Fruit fly (Drosophila melanogaster) whole organism, embryonic: Measurements from ENCODE around the gene vkg.

ENCODE experiments used
- CG10209 ChIP-seq: fragments of 200-800 bp; sonication (Bioruptor generic); optimal IDR thresholded peaks from 3 replicates; lab custom pipeline; 2017; ENCODE audit warnings: missing biosample characterization, mild to moderate bottlenecking, missing genetic modification characterization, missing genetic modification reagents
- CG10267 ChIP-seq: fragments of 200-800 bp; sonication (Bioruptor generic); optimal IDR thresholded peaks from 2 replicates; lab custom pipeline; 2018; ENCODE audit warnings: missing biosample characterization, mild to moderate bottlenecking, missing genetic modification characterization, moderate library complexity
- CG11695 ChIP-seq: fragments of 200-800 bp; sonication (Bioruptor generic); IDR thresholded peaks from 3 replicates; pipeline ENCODE4 v1.3.6; 2022; ENCODE audit warnings: missing biosample characterization, missing genetic modification characterization
- CG12391 ChIP-seq: fragments of 200-800 bp; sonication (Bioruptor generic); optimal IDR thresholded peaks from 3 replicates; lab custom pipeline; 2018; ENCODE audit warnings: missing biosample characterization, mild to moderate bottlenecking, missing genetic modification characterization, moderate library complexity
- CG13894 ChIP-seq: fragments of 200-800 bp; sonication (Bioruptor generic); optimal IDR thresholded peaks from 3 replicates; lab custom pipeline; 2018; ENCODE audit warnings: missing biosample characterization, mild to moderate bottlenecking, missing genetic modification characterization, moderate library complexity
- CG14667 ChIP-seq: fragments of 200-800 bp; sonication (Bioruptor generic); IDR thresholded peaks from 2 replicates; pipeline ENCODE4 v1.3.6; 2022; ENCODE audit warnings: missing biosample characterization, missing genetic modification characterization
- CG15696 ChIP-seq: fragments of 200-800 bp; sonication (Bioruptor generic); optimal IDR thresholded peaks from 2 replicates; lab custom pipeline; 2019; ENCODE audit warnings: missing biosample characterization, mild to moderate bottlenecking, missing genetic modification characterization, moderate library complexity
- CG1647 ChIP-seq: fragments of 200-800 bp; sonication (Bioruptor generic); optimal IDR thresholded peaks from 3 replicates; lab custom pipeline; 2016; ENCODE audit warnings: missing biosample characterization, missing genetic modification characterization
- CG17385 ChIP-seq: fragments of 200-800 bp; sonication (Bioruptor generic); optimal IDR thresholded peaks from 3 replicates; lab custom pipeline; 2018; ENCODE audit warnings: missing biosample characterization, mild to moderate bottlenecking, missing genetic modification characterization
- CG32532 ChIP-seq: fragments of 200-800 bp; sonication (Bioruptor generic); IDR thresholded peaks from 2 replicates; pipeline ENCODE4 v1.3.6; 2022; ENCODE audit warnings: missing biosample characterization, missing genetic modification characterization
- CG32767 ChIP-seq: fragments of 200-800 bp; sonication (Bioruptor generic); IDR thresholded peaks from 2 replicates; pipeline ENCODE4 v1.3.6; 2022; ENCODE audit warnings: missing biosample characterization, missing genetic modification characterization
- CG3407 ChIP-seq: fragments of 200-800 bp; sonication (Bioruptor generic); optimal IDR thresholded peaks from 2 replicates; lab custom pipeline; 2018; ENCODE audit warnings: missing biosample characterization, mild to moderate bottlenecking, missing genetic modification characterization
- CG5953 ChIP-seq: fragments of 200-800 bp; sonication (Bioruptor generic); IDR thresholded peaks from 2 replicates; pipeline ENCODE4 v1.3.6; 2022; ENCODE audit warnings: missing biosample characterization, missing genetic modification characterization
- CG6175 ChIP-seq: fragments of 200-800 bp; sonication (Bioruptor generic); IDR thresholded peaks from 3 replicates; pipeline ENCODE4 v1.3.6; 2022; ENCODE audit warnings: missing biosample characterization, missing genetic modification characterization
- CG8944 ChIP-seq: fragments of 200-800 bp; sonication (Bioruptor generic); optimal IDR thresholded peaks from 3 replicates; lab custom pipeline; 2016; ENCODE audit warnings: missing biosample characterization, missing genetic modification characterization
- D19B ChIP-seq: fragments of 200-800 bp; sonication (Bioruptor generic); optimal IDR thresholded peaks from 2 replicates; lab custom pipeline; 2017; ENCODE audit warnings: missing biosample characterization, mild to moderate bottlenecking, missing genetic modification characterization
- Deaf1 ChIP-seq: fragments of 200-800 bp; optimal IDR thresholded peaks from 3 replicates; lab custom pipeline; 2019; ENCODE audit warnings: missing biosample characterization, mild to moderate bottlenecking, missing genetic modification characterization, moderate library complexity
- Dref ChIP-seq: fragments of 200-800 bp; sonication (Bioruptor generic); IDR thresholded peaks from 2 replicates; pipeline ENCODE4 v1.3.6; 2022; ENCODE audit warnings: missing biosample characterization, missing genetic modification characterization
- Ets65A ChIP-seq: fragments of 200-800 bp; sonication (Bioruptor generic); peaks from one replicate; lab custom pipeline; 2016; ENCODE audit warnings: missing biosample characterization, missing genetic modification characterization
- Ets97D ChIP-seq: fragments of 200-800 bp; sonication (Bioruptor generic); optimal IDR thresholded peaks from 3 replicates; lab custom pipeline; 2016; ENCODE audit warnings: missing biosample characterization, missing genetic modification characterization
- HLH3B ChIP-seq: fragments of 200-800 bp; sonication (Bioruptor generic); IDR thresholded peaks from 2 replicates; pipeline ENCODE4 v1.3.6; 2022; ENCODE audit warnings: missing biosample characterization, missing genetic modification characterization
- Hand ChIP-seq: fragments of 200-800 bp; sonication (Bioruptor generic); optimal IDR thresholded peaks from 2 replicates; lab custom pipeline; 2017; ENCODE audit warnings: mild to moderate bottlenecking, missing biosample characterization, missing genetic modification reagents, missing genetic modification characterization
- Hr3 ChIP-seq: fragments of 200-800 bp; sonication (Bioruptor generic); optimal IDR thresholded peaks from 3 replicates; lab custom pipeline; 2016; ENCODE audit warnings: missing biosample characterization, missing genetic modification characterization
- Hr39 ChIP-seq: fragments of >200 bp; optimal IDR thresholded peaks from 2 replicates; lab custom pipeline; 2017
- Mes4 ChIP-seq: fragments of 200-800 bp; sonication (Bioruptor generic); optimal IDR thresholded peaks from 2 replicates; lab custom pipeline; 2016; ENCODE audit warnings: missing biosample characterization, missing genetic modification characterization
- NFAT ChIP-seq: fragments of 200-800 bp; sonication (Bioruptor generic); IDR thresholded peaks from 2 replicates; pipeline ENCODE4 v1.3.6; 2022; ENCODE audit warnings: missing biosample characterization, missing genetic modification characterization
- Oaz ChIP-seq: fragments of 200-800 bp; sonication (Bioruptor generic); IDR thresholded peaks from 2 replicates; pipeline ENCODE4 v1.3.6; 2022; ENCODE audit warnings: missing biosample characterization, missing genetic modification characterization
- Optix ChIP-seq: fragments of 200-800 bp; sonication (Bioruptor generic); IDR thresholded peaks from 3 replicates; pipeline ENCODE4 v1.3.6; 2022; ENCODE audit warnings: missing biosample characterization, missing genetic modification characterization
- Scr ChIP-seq: fragments of 200-800 bp; sonication (Bioruptor generic); IDR thresholded peaks from 2 replicates; pipeline ENCODE4 v1.3.6; 2022; ENCODE audit warnings: missing biosample characterization, missing genetic modification characterization; ENCODE audit not compliant: partially characterized antibody
- Sin3A ChIP-seq: fragments of >200 bp; optimal IDR thresholded peaks from 2 replicates; lab custom pipeline; 2018
- Sox102F ChIP-seq: fragments of 200-800 bp; sonication (Bioruptor generic); optimal IDR thresholded peaks from 2 replicates; lab custom pipeline; 2018; ENCODE audit warnings: missing biosample characterization, mild to moderate bottlenecking, missing genetic modification characterization, moderate library complexity
- amos ChIP-seq: fragments of 200-800 bp; sonication (Bioruptor generic); IDR thresholded peaks from 2 replicates; pipeline ENCODE4 v1.3.6; 2022; ENCODE audit warnings: missing biosample characterization, missing genetic modification characterization; ENCODE audit not compliant: partially characterized antibody
- br ChIP-seq: fragments of >200 bp; optimal IDR thresholded peaks from 2 replicates; lab custom pipeline; 2017
- chn ChIP-seq: fragments of 200-800 bp; sonication (Bioruptor generic); optimal IDR thresholded peaks from 2 replicates; lab custom pipeline; 2016; ENCODE audit warnings: missing biosample characterization, missing genetic modification characterization
- da ChIP-seq: fragments of 200-800 bp; sonication (Bioruptor generic); optimal IDR thresholded peaks from 2 replicates; lab custom pipeline; 2016; ENCODE audit warnings: missing biosample characterization, missing genetic modification characterization
- dmrt11E ChIP-seq: fragments of 200-800 bp; sonication (Bioruptor generic); optimal IDR thresholded peaks from 3 replicates; lab custom pipeline; 2018; ENCODE audit warnings: missing biosample characterization, mild to moderate bottlenecking, missing genetic modification characterization, moderate library complexity
- dpn ChIP-seq, 2 experiments: fragments of 200-800 bp; sonication (Bioruptor generic); optimal IDR thresholded peaks; 3 replicates each; lab custom pipeline; 2016; ENCODE audit warnings: missing biosample characterization in 2 of 2, missing genetic modification characterization in 2 of 2
- eve ChIP-seq, 2 experiments: fragments of >200 bp; optimal IDR thresholded peaks; 2 replicates each; lab custom pipeline; 2017; ENCODE audit warnings: missing biosample characterization in 2 of 2, missing genetic modification characterization in 2 of 2
- hbn ChIP-seq: fragments of 200-800 bp; sonication (Bioruptor generic); IDR thresholded peaks from 2 replicates; pipeline ENCODE4 v1.3.6; 2022; ENCODE audit warnings: missing biosample characterization, missing genetic modification characterization; ENCODE audit not compliant: partially characterized antibody
- jing ChIP-seq: fragments of 200-800 bp; sonication (Bioruptor generic); optimal IDR thresholded peaks from 2 replicates; lab custom pipeline; 2018; ENCODE audit warnings: missing biosample characterization, mild to moderate bottlenecking, missing genetic modification characterization
- kay ChIP-seq: fragments of 200-800 bp; sonication (Bioruptor generic); optimal IDR thresholded peaks from 2 replicates; lab custom pipeline; 2016; ENCODE audit warnings: missing biosample characterization, missing genetic modification characterization
- ken ChIP-seq: fragments of 200-800 bp; sonication (Bioruptor generic); IDR thresholded peaks from 3 replicates; pipeline ENCODE4 v1.3.6; 2022; ENCODE audit warnings: missing biosample characterization, missing genetic modification characterization
- oc ChIP-seq: fragments of 200-800 bp; sonication (Bioruptor generic); optimal IDR thresholded peaks from 2 replicates; lab custom pipeline; 2018; ENCODE audit warnings: missing biosample characterization, mild to moderate bottlenecking, missing genetic modification characterization, moderate library complexity
- org-1 ChIP-seq: fragments of 200-800 bp; sonication (Bioruptor generic); optimal IDR thresholded peaks from 2 replicates; lab custom pipeline; 2017; ENCODE audit warnings: missing biosample characterization, missing genetic modification characterization
- repo ChIP-seq: fragments of 200-800 bp; sonication (Bioruptor generic); optimal IDR thresholded peaks from 2 replicates; lab custom pipeline; 2016; ENCODE audit warnings: missing biosample characterization, missing genetic modification characterization
- sima ChIP-seq: fragments of 200-800 bp; sonication (Bioruptor generic); optimal IDR thresholded peaks from 2 replicates; lab custom pipeline; 2016; ENCODE audit warnings: missing biosample characterization, missing genetic modification characterization
- ssp ChIP-seq: fragments of 200-800 bp; sonication (Bioruptor generic); IDR thresholded peaks from 2 replicates; pipeline ENCODE4 v1.3.6; 2022; ENCODE audit warnings: missing biosample characterization, missing genetic modification characterization
- tgo ChIP-seq: fragments of 200-800 bp; sonication (Bioruptor generic); IDR thresholded peaks from 3 replicates; pipeline ENCODE4 v1.3.6; 2022; ENCODE audit warnings: missing biosample characterization, missing genetic modification characterization
- tin ChIP-seq: fragments of 200-800 bp; sonication (Bioruptor generic); optimal IDR thresholded peaks from 3 replicates; lab custom pipeline; 2016; ENCODE audit warnings: missing biosample characterization, missing genetic modification characterization
- vnd ChIP-seq: fragments of 200-800 bp; sonication (Bioruptor generic); IDR thresholded peaks from 3 replicates; pipeline ENCODE4 v1.3.6; 2022; ENCODE audit warnings: missing biosample characterization, missing genetic modification characterization; ENCODE audit not compliant: partially characterized antibody
- yki ChIP-seq: fragments of >200 bp; optimal IDR thresholded peaks from 3 replicates; lab custom pipeline; 2018

Gene vkg

dm6 chr2L:5070797-5071579 lies 43.0 kb upstream of the vkg start, which contains the start of gene RpL37A (continued):
- TF ChIP-seq Hand (GFP tag; lab: Kevin White, UChicago), result peak; percentile 24
- no peak for TF ChIP-seq yki
- peak; percentile 92 for TF ChIP-seq Mes4 (GFP tag; lab: Kevin White, UChicago)
- TF ChIP-seq CG14667, result no peak
- peak; percentile 37; the same call in 1 of the 2 replicates for TF ChIP-seq Scr
- TF ChIP-seq kay, result no peak
- TF ChIP-seq Hr39 (lab: Kevin White, UChicago), result no peak
- peak; percentile 49 for TF ChIP-seq CG8944 (GFP tag; lab: Kevin White, UChicago)
- TF ChIP-seq hbn (GFP tag; lab: Robert Waterston, UW), result peak; percentile 31; the same call in 1 of the 2 replicates
- TF ChIP-seq vnd, result no peak
- peak; percentile 69 for TF ChIP-seq CG5953 (GFP tag; lab: Robert Waterston, UW)
- no peak for TF ChIP-seq oc
- TF ChIP-seq Sox102F (GFP tag; lab: Kevin White, UChicago), result no peak
- TF ChIP-seq chn (GFP tag; lab: Kevin White, UChicago), result peak; percentile 38
- TF ChIP-seq CG15696, result peak; percentile 28
- TF ChIP-seq CG11695 (GFP tag; lab: Robert Waterston, UW), result peak; percentile 68
- TF ChIP-seq CG3407, result peak; percentile 69
- TF ChIP-seq br (lab: Kevin White, UChicago), result no peak
- TF ChIP-seq repo, result peak; percentile 86
- peak; percentile 13 for TF ChIP-seq Hr3 (GFP tag; lab: Kevin White, UChicago)
- peak; percentile 7; the same call in 1 of the 2 replicates for TF ChIP-seq ssp (GFP tag; lab: Robert Waterston, UW)
- peak; percentile 72; the same call in 2 of the 3 replicates for TF ChIP-seq CG6175 (GFP tag; lab: Robert Waterston, UW)
- TF ChIP-seq ken, result peak; percentile 82
- TF ChIP-seq amos (GFP tag; lab: Robert Waterston, UW), result peak; percentile 48
- TF ChIP-seq CG32767 (GFP tag; lab: Robert Waterston, UW), result peak; percentile 51; the same call in 1 of the 2 replicates
- TF ChIP-seq tgo (GFP tag; lab: Robert Waterston, UW), result peak; percentile 53; the same call in 2 of the 3 replicates
- TF ChIP-seq jing, result no peak
- peak; percentile 58; the same call in 1 of the 2 replicates for TF ChIP-seq HLH3B
- TF ChIP-seq Deaf1 (tag; lab: Kevin White, UChicago), result no peak
- TF ChIP-seq Oaz (GFP tag; lab: Robert Waterston, UW), result peak; percentile 25; the same call in 1 of the 2 replicates
- peak; percentile 65 for TF ChIP-seq CG17385
- TF ChIP-seq org-1 (GFP tag; lab: Kevin White, UChicago), result peak; percentile 61
- TF ChIP-seq D19B (GFP tag; lab: Kevin White, UChicago), result peak; percentile 64
- TF ChIP-seq Dref, result peak; percentile 76
- peak; percentile 63 for TF ChIP-seq CG12391 (tag; lab: Kevin White, UChicago)
- TF ChIP-seq CG32532, result peak; percentile 84
- peak; percentile 57 for TF ChIP-seq dmrt11E (tag; lab: Kevin White, UChicago)
- TF ChIP-seq tin (GFP tag; lab: Kevin White, UChicago), result peak; percentile 61
- peak; percentile 72 to 90 for TF ChIP-seq dpn (GFP tag; optimal IDR thresholded peaks at IDR 0.05; lab: Kevin White, UChicago)
- TF ChIP-seq Ets97D, result peak; percentile 99
- TF ChIP-seq NFAT (GFP tag; lab: Robert Waterston, UW), result no peak; the same call in 1 of the 2 replicates
- peak in 1 of 2 experiments; percentile 66 for TF ChIP-seq eve (GFP tag; optimal IDR thresholded peaks at IDR 0.05; lab: Kevin White, UChicago)
- peak; percentile 81 for TF ChIP-seq CG10209
- peak; percentile 98 for TF ChIP-seq Ets65A
- TF ChIP-seq CG13894 (tag; lab: Kevin White, UChicago), result peak; percentile 83
- TF ChIP-seq sima (GFP tag; lab: Kevin White, UChicago), result peak; percentile 64
- TF ChIP-seq Optix (GFP tag; lab: Robert Waterston, UW), result peak; percentile 76
- peak; percentile 76 for TF ChIP-seq da (GFP tag; lab: Kevin White, UChicago)
- peak; percentile 83 for TF ChIP-seq CG10267 (tag; lab: Kevin White, UChicago)
- peak; percentile 33 for TF ChIP-seq Sin3A
- peak; percentile 71 for TF ChIP-seq CG1647 (GFP tag; lab: Kevin White, UChicago)
